Fruit fly (Drosophila melanogaster): ENCODE measurements around the gene wnd.

DNA sequence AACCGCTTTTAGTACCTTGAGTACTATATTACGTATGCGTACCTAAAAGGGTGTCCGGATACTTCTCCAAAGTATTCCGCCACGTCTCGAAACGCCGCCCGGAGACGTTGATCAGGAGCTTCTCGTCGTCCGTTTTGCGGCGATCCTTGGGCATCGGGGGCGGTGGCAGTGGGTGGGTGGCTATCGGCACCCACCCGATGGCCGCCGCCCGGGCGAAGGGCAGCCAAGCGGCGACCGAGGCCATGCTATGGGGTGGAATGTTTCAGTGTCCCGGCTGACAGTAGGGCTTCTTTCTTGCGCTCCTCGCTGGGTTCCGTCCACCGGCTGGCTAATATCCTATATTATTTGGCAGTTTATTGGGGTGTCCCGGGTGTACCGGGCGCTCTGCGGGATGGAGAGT lies 61.1 kb downstream of the wnd start:
- TF ChIP-seq kay (GFP tag; ENCODE audit: borderline replicate concordance) (no peak), CG1620 (GFP tag; optimal IDR thresholded peaks at IDR 0.05) (no peak), CG11617 (GFP tag; optimal IDR thresholded peaks at IDR 0.05) (no peak), CG14711 (tag; optimal IDR thresholded peaks at IDR 0.05) (no peak), Crg-1 (GFP tag; optimal IDR thresholded peaks at IDR 0.05) (no peak), CG7101 (tag; optimal IDR thresholded peaks at IDR 0.05) (no peak), tj (GFP tag; optimal IDR thresholded peaks at IDR 0.05) (no peak), CG12768 (GFP tag; optimal IDR thresholded peaks at IDR 0.05) (no peak)
